Fruit fly (Drosophila melanogaster): Measurements from ENCODE around the gene vri.

vri gene

DNA sequence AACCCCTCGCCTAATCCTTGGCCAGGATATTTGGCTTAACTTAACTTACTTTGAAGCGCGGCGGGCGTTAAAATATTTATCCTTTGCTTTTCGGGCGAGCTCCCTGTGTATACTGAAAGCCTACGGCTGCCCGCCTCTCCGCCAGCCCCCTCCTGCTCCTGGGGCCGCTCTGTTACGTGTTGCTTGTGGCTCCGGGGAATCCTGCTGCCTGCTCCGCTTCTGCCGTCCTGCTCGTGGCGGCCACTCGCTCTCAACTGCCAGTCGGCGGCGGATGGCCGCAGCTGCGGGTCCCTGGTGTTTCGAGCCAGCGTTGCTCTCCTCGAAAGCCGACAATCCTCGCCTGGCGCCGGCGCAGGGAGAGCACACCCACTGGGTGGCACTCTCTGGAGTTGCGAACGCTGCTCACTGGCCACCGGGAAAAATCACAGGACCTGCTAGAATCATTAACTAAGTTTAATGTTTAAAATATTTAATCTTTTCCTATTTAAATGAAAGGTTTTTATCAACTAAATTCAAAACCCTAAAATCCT is 26.0 kb downstream of the vri start, which contains the start of gene CG14024 (continued):
- no peak for TF ChIP-seq ftz-f1 (GFP tag; optimal IDR thresholded peaks at IDR 0.05)
- no peak for TF ChIP-seq HLH54F (GFP tag; optimal IDR thresholded peaks at IDR 0.05)
- TF ChIP-seq cas (GFP tag; IDR thresholded peaks at IDR 0.05), result no peak
- TF ChIP-seq gce (GFP tag; IDR thresholded peaks at IDR 0.05), result no peak
- TF ChIP-seq tin (GFP tag; optimal IDR thresholded peaks at IDR 0.05), result no peak
- TF ChIP-seq CG12299 (tag; optimal IDR thresholded peaks at IDR 0.05), result no peak
- no peak for TF ChIP-seq GATAe (GFP tag; conservative IDR thresholded peaks at IDR 0.05)
- no peak for TF ChIP-seq fd96Cb (tag; optimal IDR thresholded peaks at IDR 0.05)
- TF ChIP-seq odd (GFP tag; optimal IDR thresholded peaks at IDR 0.05), result no peak
- TF ChIP-seq slbo (GFP tag; IDR thresholded peaks at IDR 0.05), result no peak
- TF ChIP-seq nau (GFP tag; optimal IDR thresholded peaks at IDR 0.05), result no peak
- TF ChIP-seq Hmr (GFP tag; optimal IDR thresholded peaks at IDR 0.05), result no peak
- no peak for TF ChIP-seq nmo (GFP tag; optimal IDR thresholded peaks at IDR 0.05)
- no peak for TF ChIP-seq zf30C (GFP tag; optimal IDR thresholded peaks at IDR 0.05)
- no peak for TF ChIP-seq esg (GFP tag; conservative IDR thresholded peaks at IDR 0.05)
- no peak for TF ChIP-seq mld (GFP tag; IDR thresholded peaks at IDR 0.05; ENCODE audit: partially characterized antibody)
- TF ChIP-seq E2f2 (GFP tag; IDR thresholded peaks at IDR 0.05), result no peak
- TF ChIP-seq CG9797 (GFP tag; optimal IDR thresholded peaks at IDR 0.05), result no peak
- TF ChIP-seq CG31365 (tag; optimal IDR thresholded peaks at IDR 0.05), result no peak
- no peak for TF ChIP-seq CG17359 (tag; optimal IDR thresholded peaks at IDR 0.05)
- TF ChIP-seq CG33213 (GFP tag; optimal IDR thresholded peaks at IDR 0.05), result no peak
- TF ChIP-seq CG6175 (GFP tag; IDR thresholded peaks at IDR 0.05), result no peak

DNA sequence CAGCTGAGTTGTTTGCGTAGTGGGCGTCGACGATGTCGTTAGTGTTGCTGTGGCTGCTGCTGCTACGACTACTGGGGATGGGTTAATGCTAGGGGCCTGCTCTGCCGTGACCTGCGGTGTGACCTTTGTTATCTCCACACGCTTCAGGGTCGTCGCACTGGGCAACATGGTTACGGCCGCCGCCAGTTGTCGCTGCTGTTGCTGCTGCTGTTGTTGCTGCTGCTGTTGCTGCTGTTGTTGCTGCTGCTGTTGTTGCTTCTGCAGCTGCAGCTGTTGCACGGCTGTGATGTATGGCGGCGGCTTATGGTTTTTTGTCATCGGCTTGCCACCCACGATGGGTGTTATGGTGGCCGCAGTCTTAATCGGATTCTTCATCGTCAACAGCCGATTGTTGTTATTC is 31.3 kb downstream of the vri start:
- TF ChIP-seq Nf-YB (GFP tag; optimal IDR thresholded peaks at IDR 0.05), result no peak
- peak in 1 of 2 experiments; percentile 68 for TF ChIP-seq Dfd (GFP tag; optimal IDR thresholded peaks at IDR 0.05)

DNA sequence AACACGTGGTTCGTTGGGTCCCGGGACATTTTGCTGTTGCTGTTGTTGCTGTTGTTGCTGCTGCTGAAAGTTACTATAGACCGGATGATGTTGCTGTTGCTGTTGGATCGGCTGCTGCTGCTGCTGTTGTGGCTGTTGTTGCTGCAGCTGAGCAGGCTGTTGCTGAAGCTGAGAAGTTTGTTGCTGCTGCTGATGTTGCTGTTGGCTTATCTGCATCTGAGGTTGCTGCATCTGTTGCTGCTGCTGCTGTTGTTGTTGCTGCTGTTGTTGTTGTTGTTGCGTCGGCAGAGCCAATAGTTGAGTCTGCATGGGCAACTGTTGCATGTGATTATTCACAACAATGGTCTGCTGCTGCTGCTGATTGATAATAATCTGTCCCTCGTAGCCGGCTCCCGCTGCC is 32.3 kb downstream of the vri start:
- TF ChIP-seq CG10462 (GFP tag; optimal IDR thresholded peaks at IDR 0.05) (no peak), shn (GFP tag; optimal IDR thresholded peaks at IDR 0.05) (no peak), nerfin-1 (tag; optimal IDR thresholded peaks at IDR 0.05) (no peak), cg (GFP tag; optimal IDR thresholded peaks at IDR 0.05) (no peak), tin (GFP tag; optimal IDR thresholded peaks at IDR 0.05) (no peak), CG4360 (GFP tag; IDR thresholded peaks at IDR 0.05) (peak; percentile 47), hbn (GFP tag; IDR thresholded peaks at IDR 0.05; ENCODE audit: partially characterized antibody) (no peak), Dfd (GFP tag; optimal IDR thresholded peaks at IDR 0.05) (peak in 1 of 2 experiments; percentile 84)

DNA sequence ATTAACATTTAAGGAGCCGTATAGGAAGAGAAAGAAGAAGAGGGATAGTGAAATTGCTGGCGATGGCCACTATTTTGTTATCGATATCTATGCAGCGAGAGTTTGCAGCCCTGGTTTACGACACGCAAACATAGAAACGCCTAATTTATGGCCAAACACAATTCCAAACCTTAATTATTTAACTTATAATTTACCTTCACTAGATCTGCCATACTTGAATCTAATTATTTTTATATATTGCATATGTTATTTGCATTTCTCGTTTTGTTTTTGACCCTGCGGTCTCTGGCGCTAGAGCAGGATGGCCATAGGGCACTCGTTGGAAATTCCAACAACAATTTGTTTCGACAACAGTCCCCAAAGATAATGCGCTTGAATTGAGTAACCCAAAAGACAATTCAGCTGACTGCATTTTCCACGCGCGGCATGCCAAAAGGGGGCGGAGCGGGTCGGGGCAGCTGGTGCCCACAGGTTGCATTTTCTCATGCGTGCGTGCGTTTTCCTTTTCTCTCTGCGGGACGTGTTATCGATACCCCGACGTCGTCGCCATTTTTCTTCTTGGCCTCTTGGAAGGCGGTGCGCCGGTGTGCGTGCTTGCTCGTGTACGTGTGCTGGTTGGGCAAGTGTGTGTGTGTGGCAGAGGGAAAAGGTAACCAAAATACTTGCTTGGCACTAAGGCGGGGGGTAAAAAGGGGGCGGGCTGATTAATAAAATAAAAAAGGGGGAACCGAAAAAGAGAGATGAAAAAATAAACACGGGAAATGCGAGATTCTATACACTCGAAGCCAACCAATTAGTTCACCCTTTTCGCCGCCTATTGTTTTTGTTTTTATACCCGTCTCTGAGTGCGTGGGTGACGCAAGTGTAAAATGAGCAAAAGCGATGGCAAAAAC is 36.5 kb downstream of the vri start:
- TF ChIP-seq crc (GFP tag; optimal IDR thresholded peaks at IDR 0.05) (no peak), NC2α (GFP tag; optimal IDR thresholded peaks at IDR 0.05) (no peak), HLH54F (GFP tag; optimal IDR thresholded peaks at IDR 0.05) (peak; percentile 11), CG4282 (GFP tag; optimal IDR thresholded peaks at IDR 0.05) (no peak), CG33213 (GFP tag; optimal IDR thresholded peaks at IDR 0.05) (no peak), Dll (GFP tag; IDR thresholded peaks at IDR 0.05; ENCODE audit: partially characterized antibody) (peak; percentile 77), ac (GFP tag; optimal IDR thresholded peaks at IDR 0.05) (no peak), Oaz (GFP tag; IDR thresholded peaks at IDR 0.05) (0 out of 2 replicates have a peak, but pooled peaks have one; percentile 28), CG12071 (GFP tag; optimal IDR thresholded peaks at IDR 0.05) (no peak), klu (GFP tag; IDR thresholded peaks at IDR 0.05) (peak; percentile 50), CG11093 (GFP tag; IDR thresholded peaks at IDR 0.05) (no peak), MBD-R2 (GFP tag; IDR thresholded peaks at IDR 0.05) (peak; percentile 49), CG15601 (tag; optimal IDR thresholded peaks at IDR 0.05) (no peak), CG12744 (GFP tag; optimal IDR thresholded peaks at IDR 0.05) (no peak), tio (GFP tag; optimal IDR thresholded peaks at IDR 0.05) (no peak), ERR (GFP tag; optimal IDR thresholded peaks at IDR 0.05) (no peak), Max (GFP tag; optimal IDR thresholded peaks at IDR 0.05) (no peak), CG11398 (GFP tag; optimal IDR thresholded peaks at IDR 0.05) (no peak)

All from whole organism, embryonic.